Fruit fly (Drosophila melanogaster): ENCODE results near the gene CG31121.

- TF ChIP-seq ss (GFP tag; optimal IDR thresholded peaks at IDR 0.05) (no peak), fd59A (GFP tag; optimal IDR thresholded peaks at IDR 0.05) (no peak), Sox102F (GFP tag; optimal IDR thresholded peaks at IDR 0.05) (no peak), Sox15 (GFP tag; optimal IDR thresholded peaks at IDR 0.05) (no peak), acj6 (GFP tag; optimal IDR thresholded peaks at IDR 0.05) (no peak), spab (GFP tag; optimal IDR thresholded peaks at IDR 0.05) (no peak), fd85E (GFP tag; optimal IDR thresholded peaks at IDR 0.05) (no peak), Hr38 (GFP tag; optimal IDR thresholded peaks at IDR 0.05) (no peak), CG10631 (GFP tag; optimal IDR thresholded peaks at IDR 0.05) (no peak), vri (GFP tag; optimal IDR thresholded peaks at IDR 0.05) (no peak), lz (GFP tag; optimal IDR thresholded peaks at IDR 0.05) (no peak)
Measured at dm6 chr3R:24851429-24851828, 43.0 kb downstream of the CG31121 start, which contains the start of gene Nct.

All from whole organism, prepupa.